Comparison of ENCODE assay signal across 7 worm cellular contexts in the genomic region with DNA sequence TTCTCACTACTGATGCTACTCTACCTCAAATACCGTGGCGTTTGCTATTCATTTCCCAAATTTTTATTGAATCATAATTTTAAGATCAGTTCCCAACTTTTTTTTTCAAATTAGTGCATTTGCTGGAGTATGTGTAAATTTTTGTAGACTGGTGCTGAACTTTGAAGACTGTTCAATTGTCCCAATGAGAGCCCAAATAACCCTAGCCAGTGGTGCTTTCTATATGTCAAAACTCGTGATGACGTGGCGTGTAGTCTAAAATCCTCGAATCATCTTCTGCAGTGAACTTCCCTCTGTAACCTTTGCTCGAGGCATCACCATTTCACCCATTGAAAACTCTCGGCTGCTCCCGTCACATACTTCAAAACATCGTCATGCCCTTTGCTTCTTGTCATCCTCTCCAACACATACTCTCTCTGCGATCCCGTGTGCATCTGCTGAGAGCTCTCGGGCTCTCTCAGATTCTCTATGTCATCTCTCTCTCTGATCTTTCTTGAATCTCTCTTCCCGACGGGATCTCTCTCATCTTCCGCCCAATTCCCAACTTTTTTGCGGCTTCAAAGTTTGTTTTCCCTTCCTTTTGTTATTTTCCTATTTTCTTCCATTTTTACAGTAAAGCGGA.
TF ChIP-seq lines count a peak whose summit lies in the region.

No protein-coding gene starts in this region.

TF ChIP-seq in whole organism, L1 larva, 84 proteins besides CTCF, POLR2A, EP300 and RAD21 (continues in another document):
- no peak for TF ChIP-seq ztf-11 (tag; optimal IDR thresholded peaks at IDR 0.05; lab: Kevin White, UChicago)
- TF ChIP-seq ces-1 (GFP tag; optimal IDR thresholded peaks at IDR 0.05; lab: Kevin White, UChicago), result no peak
- TF ChIP-seq ceh-88 (GFP tag; IDR thresholded peaks at IDR 0.05; lab: Robert Waterston, UW), result no peak
- peak in 1 of 2 experiments; percentile 23 for TF ChIP-seq lsy-2 (tag; optimal IDR thresholded peaks at IDR 0.05; lab: Kevin White, UChicago)
- peak in 1 of 2 experiments; percentile 24 for TF ChIP-seq mdl-1 (tag; optimal IDR thresholded peaks at IDR 0.05; lab: Kevin White, UChicago)
- no peak for TF ChIP-seq sup-37 (GFP tag; optimal IDR thresholded peaks at IDR 0.05; lab: Kevin White, UChicago)
- peak; percentile 43 for TF ChIP-seq snu-23 (GFP tag; optimal IDR thresholded peaks at IDR 0.05; lab: Kevin White, UChicago)
- peak; percentile 47 for TF ChIP-seq unc-130 (tag; optimal IDR thresholded peaks at IDR 0.05; lab: Kevin White, UChicago)
- TF ChIP-seq lin-14 (GFP tag; optimal IDR thresholded peaks at IDR 0.05; lab: Kevin White, UChicago), result peak; percentile 46
- no peak for TF ChIP-seq fkh-8 (tag; optimal IDR thresholded peaks at IDR 0.05; lab: Kevin White, UChicago)
- TF ChIP-seq hpl-2 (GFP tag; optimal IDR thresholded peaks at IDR 0.05; lab: Kevin White, UChicago), result no peak
- no peak for TF ChIP-seq nhr-76 (tag; optimal IDR thresholded peaks at IDR 0.05; lab: Kevin White, UChicago)

TF ChIP-seq in whole organism, L2 larva, 48 proteins besides CTCF, POLR2A, EP300 and RAD21 (continues in another document):
- TF ChIP-seq nhr-77 (tag; optimal IDR thresholded peaks at IDR 0.05; lab: Kevin White, UChicago), result no peak
- no peak for TF ChIP-seq nhr-21 (tag; optimal IDR thresholded peaks at IDR 0.05; lab: Kevin White, UChicago)
- peak in 1 of 2 experiments; percentile 11 for TF ChIP-seq lsy-2 (tag; optimal IDR thresholded peaks at IDR 0.05; lab: Kevin White, UChicago)
- no peak for TF ChIP-seq elt-3 (tag; optimal IDR thresholded peaks at IDR 0.05; lab: Kevin White, UChicago)
- TF ChIP-seq Y55F3AM.14 (GFP tag; optimal IDR thresholded peaks at IDR 0.05; lab: Kevin White, UChicago), result no peak
- no peak for TF ChIP-seq alr-1 (tag; optimal IDR thresholded peaks at IDR 0.05; lab: Kevin White, UChicago)
- TF ChIP-seq lin-39 (tag; optimal IDR thresholded peaks at IDR 0.05; lab: Kevin White, UChicago), result no peak
- no peak for TF ChIP-seq lin-11 (tag; optimal IDR thresholded peaks at IDR 0.05; lab: Kevin White, UChicago)
- no peak for TF ChIP-seq aly-2 (tag; optimal IDR thresholded peaks at IDR 0.05; lab: Kevin White, UChicago)
- peak; percentile 54 for TF ChIP-seq F13H6.1 (tag; optimal IDR thresholded peaks at IDR 0.05; lab: Kevin White, UChicago)
- TF ChIP-seq ztf-11 (tag; optimal IDR thresholded peaks at IDR 0.05; lab: Kevin White, UChicago), result no peak
- TF ChIP-seq nhr-11 (tag; optimal IDR thresholded peaks at IDR 0.05; lab: Kevin White, UChicago), result no peak
- no peak for TF ChIP-seq skn-1 (tag; optimal IDR thresholded peaks at IDR 0.05; lab: Kevin White, UChicago)

TF ChIP-seq in whole organism, L3 larva, 47 proteins besides CTCF, POLR2A, EP300 and RAD21:
- peak; percentile 43 for TF ChIP-seq nhr-11 (tag; optimal IDR thresholded peaks at IDR 0.05; lab: Kevin White, UChicago)
- TF ChIP-seq pha-4 (tag; optimal IDR thresholded peaks at IDR 0.05; lab: Kevin White, UChicago), result peak; percentile 35
- no peak for TF ChIP-seq nhr-12 (tag; optimal IDR thresholded peaks at IDR 0.05; lab: Kevin White, UChicago)

TF ChIP-seq in whole organism, L4 larva, 104 proteins besides CTCF, POLR2A, EP300 and RAD21 (continues in another document):
- TF ChIP-seq hmg-1.1 (GFP tag; IDR thresholded peaks at IDR 0.05; lab: Robert Waterston, UW) (no peak), spr-1 (tag; optimal IDR thresholded peaks at IDR 0.05; lab: Kevin White, UChicago) (no peak), zfp-3 (GFP tag; conservative IDR thresholded peaks at IDR 0.05; lab: Robert Waterston, UW) (no peak), mdl-1 (tag; optimal IDR thresholded peaks at IDR 0.05; lab: Kevin White, UChicago) (no peak), hlh-30 (tag; optimal IDR thresholded peaks at IDR 0.05; lab: Kevin White, UChicago; ENCODE audit: insufficient read depth) (peak; percentile 19), nhr-11 (tag; optimal IDR thresholded peaks at IDR 0.05; lab: Kevin White, UChicago) (peak; percentile 60), ctbp-1 (GFP tag; IDR thresholded peaks at IDR 0.05; lab: Robert Waterston, UW) (no peak), mdt-29 (GFP tag; IDR thresholded peaks at IDR 0.05; lab: Robert Waterston, UW) (no peak), Y48G9A.11 (GFP tag; IDR thresholded peaks at IDR 0.05; lab: Robert Waterston, UW) (no peak), egl-27 (tag; optimal IDR thresholded peaks at IDR 0.05; lab: Kevin White, UChicago) (no peak), hlh-11 (tag; optimal IDR thresholded peaks at IDR 0.05; lab: Kevin White, UChicago) (peak; percentile 34), unc-130 (GFP tag; optimal IDR thresholded peaks at IDR 0.05; lab: Kevin White, UChicago) (no peak), dpl-1 (GFP tag; optimal IDR thresholded peaks at IDR 0.05; lab: Kevin White, UChicago) (no peak), nhr-237 (tag; optimal IDR thresholded peaks at IDR 0.05; lab: Kevin White, UChicago) (no peak), daf-8 (GFP tag; IDR thresholded peaks at IDR 0.05; lab: Robert Waterston, UW) (no peak)

TF ChIP-seq in whole organism, late embryonic, 69 proteins besides CTCF, POLR2A, EP300 and RAD21:
- TF ChIP-seq ceh-22 (tag; optimal IDR thresholded peaks at IDR 0.05; lab: Kevin White, UChicago) (peak; percentile 46), ceh-18 (tag; optimal IDR thresholded peaks at IDR 0.05; lab: Kevin White, UChicago) (peak; percentile 45), mec-3 (tag; optimal IDR thresholded peaks at IDR 0.05; lab: Kevin White, UChicago; ENCODE audit: borderline replicate concordance) (no peak), hlh-30 (tag; optimal IDR thresholded peaks at IDR 0.05; lab: Kevin White, UChicago; ENCODE audit: insufficient read depth) (peak; percentile 11), rnt-1 (tag; optimal IDR thresholded peaks at IDR 0.05; lab: Kevin White, UChicago) (peak; percentile 32), eyg-1 (tag; optimal IDR thresholded peaks at IDR 0.05; lab: Kevin White, UChicago) (no peak), K02D7.2 (tag; optimal IDR thresholded peaks at IDR 0.05; lab: Kevin White, UChicago) (no peak), unc-55 (GFP tag; optimal IDR thresholded peaks at IDR 0.05; lab: Kevin White, UChicago) (peak; percentile 76)
TF ChIP-seq in whole organism, late embryonic: peak in this region for 5.

TF ChIP-seq in whole organism, mixed stage, embryonic, 35 proteins besides CTCF, POLR2A, EP300 and RAD21:
- no peak for TF ChIP-seq flh-1 (GFP tag; optimal IDR thresholded peaks at IDR 0.05; lab: Kevin White, UChicago)
- TF ChIP-seq cnd-1 (tag; optimal IDR thresholded peaks at IDR 0.05; lab: Kevin White, UChicago), result no peak
- TF ChIP-seq pha-4 (tag; optimal IDR thresholded peaks at IDR 0.05; lab: Kevin White, UChicago), result peak; percentile 32
- TF ChIP-seq hlh-1 (tag; optimal IDR thresholded peaks at IDR 0.05; lab: Kevin White, UChicago), result peak; percentile 53
- TF ChIP-seq unc-62 (GFP tag; optimal IDR thresholded peaks at IDR 0.05; lab: Kevin White, UChicago), result no peak
TF ChIP-seq in whole organism, mixed stage, embryonic: peak in this region for 2.

TF ChIP-seq in whole organism, young adult, 124 proteins besides CTCF, POLR2A, EP300 and RAD21:
- no peak for TF ChIP-seq lin-54 (GFP tag; optimal IDR thresholded peaks at IDR 0.05; lab: Kevin White, UChicago)
- no peak for TF ChIP-seq dpl-1 (GFP tag; optimal IDR thresholded peaks at IDR 0.05; lab: Kevin White, UChicago)
- peak; percentile 57 for TF ChIP-seq zfh-2 (GFP tag; conservative IDR thresholded peaks at IDR 0.05; lab: Robert Waterston, UW)
TF ChIP-seq in whole organism, young adult: peak in this region for 1.
